Worm (Caenorhabditis elegans): ENCODE results near the gene col-20.

- TF ChIP-seq skn-1 (tag; optimal IDR thresholded peaks at IDR 0.05): no peak
- no peak for TF ChIP-seq dmd-6 (GFP tag; IDR thresholded peaks at IDR 0.05)
- TF ChIP-seq mes-2 (tag; optimal IDR thresholded peaks at IDR 0.05; ENCODE audit: poor library complexity, severe bottlenecking): no peak
- no peak for TF ChIP-seq zag-1 (tag; optimal IDR thresholded peaks at IDR 0.05)
- TF ChIP-seq fos-1 (tag; optimal IDR thresholded peaks at IDR 0.05): no peak
- TF ChIP-seq lir-3 (tag; optimal IDR thresholded peaks at IDR 0.05): no peak
- TF ChIP-seq nhr-25 (tag; optimal IDR thresholded peaks at IDR 0.05; ENCODE audit: borderline replicate concordance, insufficient read depth): no peak
- TF ChIP-seq lin-13 (GFP tag; optimal IDR thresholded peaks at IDR 0.05): no peak
- no peak for TF ChIP-seq ZK337.2 (GFP tag; IDR thresholded peaks at IDR 0.05)
- TF ChIP-seq nhr-10 (tag; optimal IDR thresholded peaks at IDR 0.05): no peak
- TF ChIP-seq nhr-28 (tag; optimal IDR thresholded peaks at IDR 0.05): no peak
- TF ChIP-seq F44E2.7 (GFP tag; IDR thresholded peaks at IDR 0.05): no peak
- no peak for TF ChIP-seq vab-7 (GFP tag; IDR thresholded peaks at IDR 0.05)
These were observed 22.0 kb upstream of the col-20 start, which contains the start of gene msp-33 for ce11 chrII:4892594-4892993.
